Fruit fly (Drosophila melanogaster) whole organism, embryonic: ENCODE results near the gene CG42375.

Experiments
- CG10267 ChIP-seq: fragments of 200-800 bp; sonication (Bioruptor generic); optimal IDR thresholded peaks from 2 replicates; lab custom pipeline; 2018; ENCODE audit warnings: missing biosample characterization, mild to moderate bottlenecking, missing genetic modification characterization, moderate library complexity
- CG11093 ChIP-seq: fragments of 200-800 bp; sonication (Bioruptor generic); IDR thresholded peaks from 3 replicates; pipeline ENCODE4 v1.3.6; 2022; ENCODE audit warnings: missing biosample characterization, missing genetic modification characterization
- CG11247 ChIP-seq: fragments of 200-800 bp; sonication (Bioruptor generic); IDR thresholded peaks from 2 replicates; pipeline ENCODE4 v1.3.6; 2022; ENCODE audit warnings: missing biosample characterization, missing genetic modification characterization
- CG1233 ChIP-seq: fragments of 200-800 bp; sonication (Bioruptor generic); optimal IDR thresholded peaks from 4 replicates; lab custom pipeline; 2018; ENCODE audit warnings: missing biosample characterization, mild to moderate bottlenecking, missing genetic modification characterization
- CG12769 ChIP-seq: fragments of 200-800 bp; sonication (Bioruptor generic); optimal IDR thresholded peaks from 2 replicates; lab custom pipeline; 2019; ENCODE audit warnings: missing biosample characterization, mild to moderate bottlenecking, missing genetic modification characterization, moderate library complexity
- CG13296 ChIP-seq: fragments of 200-800 bp; sonication (Bioruptor generic); optimal IDR thresholded peaks from 3 replicates; lab custom pipeline; 2018; ENCODE audit warnings: missing biosample characterization, mild to moderate bottlenecking, missing genetic modification characterization
- CG15479 ChIP-seq: fragments of 200-800 bp; sonication (Bioruptor generic); optimal IDR thresholded peaks from 3 replicates; lab custom pipeline; 2019; ENCODE audit warnings: missing biosample characterization, mild to moderate bottlenecking, missing genetic modification characterization, moderate library complexity
- CG1792 ChIP-seq: fragments of 200-800 bp; sonication (Bioruptor generic); optimal IDR thresholded peaks from 2 replicates; lab custom pipeline; 2016; ENCODE audit warnings: missing biosample characterization, missing genetic modification characterization
- CG18011 ChIP-seq: fragments of 200-800 bp; sonication (Bioruptor generic); optimal IDR thresholded peaks from 2 replicates; lab custom pipeline; 2017; ENCODE audit warnings: missing biosample characterization, missing genetic modification characterization, mild to moderate bottlenecking, moderate library complexity, missing genotype
- CG1832 ChIP-seq: fragments of 200-800 bp; sonication (Bioruptor generic); optimal IDR thresholded peaks from 2 replicates; lab custom pipeline; 2017; ENCODE audit warnings: missing biosample characterization, mild to moderate bottlenecking, missing genetic modification characterization, inconsistent platforms
- CG31365 ChIP-seq: fragments of 200-800 bp; sonication (Bioruptor generic); optimal IDR thresholded peaks from 2 replicates; lab custom pipeline; 2018; ENCODE audit warnings: missing biosample characterization, mild to moderate bottlenecking, missing genetic modification characterization
- CG3163 ChIP-seq: fragments of 200-800 bp; sonication (Bioruptor generic); optimal IDR thresholded peaks from 3 replicates; lab custom pipeline; 2016; ENCODE audit warnings: missing biosample characterization, missing genetic modification characterization
- CG4282 ChIP-seq: fragments of 200-800 bp; sonication (Bioruptor generic); optimal IDR thresholded peaks from 2 replicates; lab custom pipeline; 2016; ENCODE audit warnings: missing biosample characterization, missing genetic modification characterization
- CG4424 ChIP-seq: fragments of 200-800 bp; sonication (Bioruptor generic); optimal IDR thresholded peaks from 3 replicates; lab custom pipeline; 2016; ENCODE audit warnings: missing biosample characterization, missing genetic modification characterization
- CG6813 ChIP-seq: fragments of 200-800 bp; sonication (Bioruptor generic); optimal IDR thresholded peaks from 2 replicates; lab custom pipeline; 2017; ENCODE audit warnings: missing biosample characterization, missing genetic modification characterization, mild to moderate bottlenecking, moderate library complexity, missing genetic modification reagents
- CG7271 ChIP-seq: fragments of 200-800 bp; sonication (Bioruptor generic); optimal IDR thresholded peaks from 2 replicates; lab custom pipeline; 2018; ENCODE audit warnings: missing biosample characterization, mild to moderate bottlenecking, missing genetic modification characterization, moderate library complexity
- CG7556 ChIP-seq: fragments of 200-800 bp; sonication (Bioruptor generic); optimal IDR thresholded peaks from 2 replicates; lab custom pipeline; 2017; ENCODE audit warnings: missing biosample characterization, mild to moderate bottlenecking, missing genetic modification characterization
- CG7987 ChIP-seq: fragments of 200-800 bp; sonication (Bioruptor generic); optimal IDR thresholded peaks from 2 replicates; lab custom pipeline; 2018; ENCODE audit warnings: missing biosample characterization, mild to moderate bottlenecking, missing genetic modification characterization, moderate library complexity
- CG8290 ChIP-seq, 3 experiments: fragments of 200-800 bp; sonication (Bioruptor generic); optimal IDR thresholded peaks; 2 replicates each; lab custom pipeline; 2016 to 2019; ENCODE audit warnings: missing biosample characterization in 3 of 3, missing genetic modification characterization in 3 of 3, mild to moderate bottlenecking in 2 of 3, moderate library complexity in 1 of 3
- CG8478 ChIP-seq: fragments of >200 bp; optimal IDR thresholded peaks from 2 replicates; lab custom pipeline; 2018
- CG9797 ChIP-seq: fragments of 200-800 bp; sonication (Bioruptor generic); optimal IDR thresholded peaks from 3 replicates; lab custom pipeline; 2018; ENCODE audit warnings: missing biosample characterization, mild to moderate bottlenecking, missing genetic modification characterization
- CHES-1-like ChIP-seq: fragments of 200-800 bp; sonication (Bioruptor generic); optimal IDR thresholded peaks from 2 replicates; lab custom pipeline; 2016; ENCODE audit warnings: missing biosample characterization, missing genetic modification characterization
- CTCF ChIP-seq: fragments of 200-800 bp; sonication (Bioruptor generic); optimal IDR thresholded peaks from 2 replicates; lab custom pipeline; 2017; ENCODE audit warnings: missing biosample characterization, mild to moderate bottlenecking, missing genetic modification characterization, moderate library complexity
- Dref ChIP-seq: fragments of 200-800 bp; sonication (Bioruptor generic); IDR thresholded peaks from 2 replicates; pipeline ENCODE4 v1.3.6; 2022; ENCODE audit warnings: missing biosample characterization, missing genetic modification characterization
- Gug ChIP-seq: fragments of 200-800 bp; sonication (Bioruptor generic); IDR thresholded peaks from 4 replicates; pipeline ENCODE4 v1.3.6; 2022; ENCODE audit warnings: missing biosample characterization, missing genetic modification characterization
- Kr ChIP-seq: fragments of 200-800 bp; sonication (Bioruptor generic); optimal IDR thresholded peaks from 2 replicates; lab custom pipeline; 2017; ENCODE audit warnings: missing biosample characterization, mild to moderate bottlenecking, missing genetic modification characterization
- Meics ChIP-seq: fragments of 200-800 bp; sonication (Bioruptor generic); optimal IDR thresholded peaks from 2 replicates; lab custom pipeline; 2017; ENCODE audit warnings: missing biosample characterization, mild to moderate bottlenecking, missing genetic modification characterization
- Nf-YB ChIP-seq: fragments of 200-800 bp; sonication (Bioruptor generic); optimal IDR thresholded peaks from 3 replicates; lab custom pipeline; 2019; ENCODE audit warnings: missing biosample characterization, mild to moderate bottlenecking, missing genetic modification characterization, moderate library complexity
- Vsx1 ChIP-seq: fragments of 200-800 bp; sonication (Bioruptor generic); optimal IDR thresholded peaks from 2 replicates; lab custom pipeline; 2017; ENCODE audit warnings: missing biosample characterization, mild to moderate bottlenecking, missing genetic modification characterization, missing genetic modification reagents
- abd-A ChIP-seq: fragments of 200-800 bp; sonication (Bioruptor generic); optimal IDR thresholded peaks from 3 replicates; lab custom pipeline; 2019; ENCODE audit warnings: missing biosample characterization, mild to moderate bottlenecking, missing genetic modification characterization, moderate library complexity
- ci ChIP-seq: fragments of 200-800 bp; sonication (Bioruptor generic); IDR thresholded peaks from 3 replicates; pipeline ENCODE4 v1.3.6; 2022; ENCODE audit warnings: missing biosample characterization, missing genetic modification characterization
- eve ChIP-seq, 2 experiments: fragments of >200 bp; optimal IDR thresholded peaks; 2 replicates each; lab custom pipeline; 2017; ENCODE audit warnings: missing biosample characterization in 2 of 2, missing genetic modification characterization in 2 of 2
- ewg ChIP-seq: fragments of 200-800 bp; sonication (Bioruptor generic); optimal IDR thresholded peaks from 3 replicates; lab custom pipeline; 2017; ENCODE audit warnings: mild to moderate bottlenecking, missing biosample characterization, missing genetic modification reagents, missing genetic modification characterization
- fd3F ChIP-seq: fragments of 200-800 bp; sonication (Bioruptor generic); optimal IDR thresholded peaks from 2 replicates; lab custom pipeline; 2018; ENCODE audit warnings: missing biosample characterization, mild to moderate bottlenecking, missing genetic modification characterization, moderate library complexity
- fd64A ChIP-seq: fragments of 200-800 bp; sonication (Bioruptor generic); optimal IDR thresholded peaks from 3 replicates; lab custom pipeline; 2018; ENCODE audit warnings: missing biosample characterization, mild to moderate bottlenecking, missing genetic modification characterization
- gsb ChIP-seq: fragments of 200-800 bp; sonication (Bioruptor generic); IDR thresholded peaks from 2 replicates; pipeline ENCODE4 v1.3.6; 2022; ENCODE audit warnings: missing biosample characterization, missing genetic modification characterization
- klu ChIP-seq: fragments of 200-800 bp; sonication (Bioruptor generic); IDR thresholded peaks from 2 replicates; pipeline ENCODE4 v1.3.6; 2022; ENCODE audit warnings: missing biosample characterization, missing genetic modification characterization
- nerfin-1 ChIP-seq: fragments of 200-800 bp; sonication (Bioruptor generic); optimal IDR thresholded peaks from 3 replicates; lab custom pipeline; 2019; ENCODE audit warnings: missing biosample characterization, mild to moderate bottlenecking, missing genetic modification characterization, moderate library complexity
- oc ChIP-seq: fragments of 200-800 bp; sonication (Bioruptor generic); optimal IDR thresholded peaks from 2 replicates; lab custom pipeline; 2018; ENCODE audit warnings: missing biosample characterization, mild to moderate bottlenecking, missing genetic modification characterization, moderate library complexity
- odd ChIP-seq: fragments of 200-800 bp; sonication (Bioruptor generic); optimal IDR thresholded peaks from 2 replicates; lab custom pipeline; 2017; ENCODE audit warnings: missing biosample characterization, mild to moderate bottlenecking, missing genetic modification characterization
- otp ChIP-seq: fragments of 200-800 bp; sonication (Bioruptor generic); IDR thresholded peaks from 3 replicates; pipeline ENCODE4, ENCODE4 v1.3.6; 2022; ENCODE audit warnings: missing biosample characterization, missing genetic modification characterization
- repo ChIP-seq: fragments of 200-800 bp; sonication (Bioruptor generic); optimal IDR thresholded peaks from 2 replicates; lab custom pipeline; 2016; ENCODE audit warnings: missing biosample characterization, missing genetic modification characterization
- scrt ChIP-seq: fragments of 200-800 bp; sonication (Bioruptor generic); optimal IDR thresholded peaks from 2 replicates; lab custom pipeline; 2018; ENCODE audit warnings: missing biosample characterization, mild to moderate bottlenecking, missing genetic modification characterization, moderate library complexity
- sens ChIP-seq: fragments of 200-800 bp; sonication (Bioruptor generic); peaks from one replicate; lab custom pipeline; 2016; ENCODE audit warnings: missing biosample characterization, missing genetic modification characterization
- sna ChIP-seq: fragments of 200-800 bp; sonication (Bioruptor generic); IDR thresholded peaks from 2 replicates; pipeline ENCODE4 v1.3.6; 2022; ENCODE audit warnings: missing biosample characterization, missing genetic modification characterization; ENCODE audit not compliant: partially characterized antibody
- tll ChIP-seq, 2 experiments: fragments of 200-800 bp in 1 of 2; fragments of >200 bp in 1 of 2; sonication (Bioruptor generic) in 1 of 2; optimal IDR thresholded peaks; 2 replicates each; lab custom pipeline; 2017 to 2019; ENCODE audit warnings: missing biosample characterization in 2 of 2, missing genetic modification characterization in 2 of 2, mild to moderate bottlenecking in 1 of 2, moderate library complexity in 1 of 2
- unc-4 ChIP-seq: fragments of 200-800 bp; sonication (Bioruptor generic); IDR thresholded peaks from 2 replicates; pipeline ENCODE4 v1.3.6; 2022; ENCODE audit warnings: missing biosample characterization, missing genetic modification characterization; ENCODE audit not compliant: partially characterized antibody
- unpg ChIP-seq: fragments of 200-800 bp; sonication (Bioruptor generic); optimal IDR thresholded peaks from 3 replicates; lab custom pipeline; 2018; ENCODE audit warnings: missing biosample characterization, mild to moderate bottlenecking, missing genetic modification characterization, moderate library complexity

CG42375 gene

dm6 chr3R:13793979-13794665 lies 14.7 kb downstream of the CG42375 start (continued):
- peak; percentile 54 for TF ChIP-seq odd (GFP tag; lab: Kevin White, UChicago)
- TF ChIP-seq CG7271, result no peak

DNA sequence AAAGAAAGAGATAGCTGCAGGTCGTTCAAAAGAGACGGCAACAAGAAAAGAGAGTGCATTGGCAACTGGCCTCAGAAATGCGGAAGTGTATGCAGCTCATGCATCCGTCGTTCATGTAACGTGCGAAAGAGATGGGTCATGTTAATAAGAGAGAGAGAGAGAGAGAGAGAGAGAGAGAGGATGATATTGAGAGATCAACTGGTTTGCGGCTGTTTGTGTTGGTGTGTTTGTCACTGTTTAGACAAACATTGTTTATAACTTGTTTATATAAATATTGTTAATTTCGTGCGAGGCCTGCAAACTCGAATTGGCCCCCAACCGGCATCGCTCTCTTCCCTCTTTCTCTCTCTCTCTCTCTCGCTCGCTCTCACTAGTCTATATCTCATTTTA lies 15.2 kb downstream of the CG42375 start:
- no peak for TF ChIP-seq repo (GFP tag; lab: Kevin White, UChicago)
- peak; percentile 56 for TF ChIP-seq CG12769 (tag; lab: Kevin White, UChicago)
- 0 out of 3 replicates have a peak, but pooled peaks have one; percentile 5 for TF ChIP-seq otp (GFP tag; lab: Robert Waterston, UW)
- no peak for TF ChIP-seq CG7556
- no peak for TF ChIP-seq CG18011 (GFP tag; lab: Kevin White, UChicago)
- peak; percentile 46 for TF ChIP-seq Vsx1 (GFP tag; lab: Kevin White, UChicago)
- TF ChIP-seq CG9797 (GFP tag; lab: Kevin White, UChicago), result no peak
- 0 out of 2 replicates have a peak, but pooled peaks have one; percentile 17 for TF ChIP-seq unc-4
- no peak for TF ChIP-seq Meics (GFP tag; lab: Kevin White, UChicago)
- TF ChIP-seq ewg (GFP tag; lab: Kevin White, UChicago), result no peak
- peak; percentile 75 for TF ChIP-seq sens (GFP tag; lab: Kevin White, UChicago)
- no peak for TF ChIP-seq gsb
- TF ChIP-seq CG1792, result no peak
- TF ChIP-seq CG6813 (GFP tag; lab: Kevin White, UChicago), result peak; percentile 33
- TF ChIP-seq fd3F (GFP tag; lab: Kevin White, UChicago), result no peak
- no peak for TF ChIP-seq klu (GFP tag; lab: Robert Waterston, UW)
- TF ChIP-seq CG11093 (GFP tag; lab: Robert Waterston, UW), result no peak
- no peak for TF ChIP-seq Gug (GFP tag; lab: Robert Waterston, UW)
- no peak for TF ChIP-seq CG10267 (tag; lab: Kevin White, UChicago)
- TF ChIP-seq CG11247 (GFP tag; lab: Robert Waterston, UW), result no peak
- no peak for TF ChIP-seq sna
- no peak for TF ChIP-seq CTCF (GFP tag; lab: Kevin White, UChicago)
- 0 out of 3 replicates have a peak, but pooled peaks have one; percentile 46 for TF ChIP-seq ci (GFP tag; lab: Robert Waterston, UW)
- peak; percentile 61 for TF ChIP-seq CG1832 (GFP tag; lab: Kevin White, UChicago)
- no peak for TF ChIP-seq CG1233 (GFP tag; lab: Kevin White, UChicago)
- peak; percentile 48 for TF ChIP-seq CG15479 (GFP tag; lab: Kevin White, UChicago)
- no peak for TF ChIP-seq CG7987 (GFP tag; lab: Kevin White, UChicago)
- no peak for TF ChIP-seq CG13296
- TF ChIP-seq CG31365 (tag; lab: Kevin White, UChicago), result no peak
- TF ChIP-seq CG4424 (GFP tag; lab: Kevin White, UChicago), result no peak
- no peak for TF ChIP-seq fd64A (GFP tag; lab: Kevin White, UChicago)
- no peak for TF ChIP-seq scrt (GFP tag; lab: Kevin White, UChicago)
- TF ChIP-seq CG8290 (GFP tag; optimal IDR thresholded peaks at IDR 0.05; lab: Kevin White, UChicago), result no peak
- TF ChIP-seq CG8290 (tag; optimal IDR thresholded peaks at IDR 0.05; lab: Kevin White, UChicago), result peak in 1 of 2 experiments; percentile 70
- TF ChIP-seq CG8478, result peak; percentile 86
- no peak for TF ChIP-seq unpg
- no peak for TF ChIP-seq CG4282
- peak in 1 of 2 experiments; percentile 7 for TF ChIP-seq tll (GFP tag; optimal IDR thresholded peaks at IDR 0.05; lab: Kevin White, UChicago)
- TF ChIP-seq Nf-YB, result peak; percentile 46
- peak; percentile 32 for TF ChIP-seq oc (tag; lab: Kevin White, UChicago)
- peak; percentile 97 for TF ChIP-seq CG3163 (GFP tag; lab: Kevin White, UChicago)
- TF ChIP-seq Dref (GFP tag; lab: Robert Waterston, UW), result no peak
- TF ChIP-seq nerfin-1 (tag; lab: Kevin White, UChicago), result no peak
- TF ChIP-seq abd-A (tag; lab: Kevin White, UChicago), result peak; percentile 61
- no peak for TF ChIP-seq CHES-1-like (GFP tag; lab: Kevin White, UChicago)
- TF ChIP-seq eve (GFP tag; optimal IDR thresholded peaks at IDR 0.05; lab: Kevin White, UChicago), result peak in 1 of 2 experiments; percentile 5
- TF ChIP-seq Kr (GFP tag; lab: Kevin White, UChicago), result no peak
